Fruit fly (Drosophila melanogaster) whole organism, wandering third instar larva: ENCODE results near the gene CG1896.

Source experiments
- Abd-B ChIP-seq: fragments of >200 bp; optimal IDR thresholded peaks from 2 replicates; lab custom pipeline; 2017; ENCODE audit warnings: missing biosample characterization, missing genetic modification characterization
- CG32264 ChIP-seq: fragments of 200-800 bp; sonication (Bioruptor generic); optimal IDR thresholded peaks from 2 replicates; lab custom pipeline; 2016; ENCODE audit warnings: missing biosample characterization, missing genetic modification characterization
- CG9705 ChIP-seq: fragments of 200-800 bp; sonication (Bioruptor generic); optimal IDR thresholded peaks from 2 replicates; lab custom pipeline; 2018; ENCODE audit warnings: missing biosample characterization, mild to moderate bottlenecking, missing genetic modification characterization
- CrebA ChIP-seq: fragments of 200-800 bp; sonication (Bioruptor generic); optimal IDR thresholded peaks from 2 replicates; lab custom pipeline; 2016; ENCODE audit warnings: missing biosample characterization, mild to moderate bottlenecking, missing genetic modification characterization, borderline replicate concordance
- Dfd ChIP-seq: fragments of >200 bp; optimal IDR thresholded peaks from 2 replicates; lab custom pipeline; 2017; ENCODE audit warnings: missing biosample characterization, missing genetic modification characterization
- GATAd ChIP-seq: sonication (Bioruptor generic); optimal IDR thresholded peaks from 2 replicates; lab custom pipeline; 2016; ENCODE audit warnings: missing biosample characterization, missing genetic modification characterization
- HLH106 ChIP-seq: fragments of 200-800 bp; optimal IDR thresholded peaks from 3 replicates; lab custom pipeline; 2019; ENCODE audit warnings: missing biosample characterization, mild to moderate bottlenecking, missing genetic modification characterization, moderate library complexity
- Hnf4 ChIP-seq: fragments of 200-800 bp; sonication (Bioruptor generic); optimal IDR thresholded peaks from 2 replicates; lab custom pipeline; 2016; ENCODE audit warnings: missing biosample characterization, mild to moderate bottlenecking, missing genetic modification characterization
- Hr78 ChIP-seq: fragments of >200 bp; optimal IDR thresholded peaks from 2 replicates; lab custom pipeline; 2017; ENCODE audit warnings: missing biosample characterization, missing genetic modification characterization
- Hr83 ChIP-seq: fragments of 200-300 bp; sonication (Bioruptor generic); optimal IDR thresholded peaks from 2 replicates; lab custom pipeline; 2016; ENCODE audit warnings: missing biosample characterization, mild to moderate bottlenecking, missing genetic modification characterization, moderate library complexity; ENCODE audit not compliant: poor library complexity, severe bottlenecking
- Jra ChIP-seq: sonication (Bioruptor generic); optimal IDR thresholded peaks from 2 replicates; lab custom pipeline; 2016; ENCODE audit warnings: missing biosample characterization, missing genetic modification characterization
- Mio ChIP-seq: sonication (Bioruptor generic); optimal IDR thresholded peaks from 2 replicates; lab custom pipeline; 2016; ENCODE audit warnings: missing biosample characterization, missing genetic modification characterization
- Myc ChIP-seq: fragments of >200 bp; optimal IDR thresholded peaks from 2 replicates; lab custom pipeline; 2017
- N ChIP-seq: fragments of >200 bp; optimal IDR thresholded peaks from 2 replicates; lab custom pipeline; 2018; ENCODE audit warnings: missing biosample characterization, missing external identifiers, missing genetic modification characterization
- OdsH ChIP-seq: fragments of 200-800 bp; sonication (Bioruptor generic); optimal IDR thresholded peaks from 2 replicates; lab custom pipeline; 2016; ENCODE audit warnings: missing biosample characterization, mild to moderate bottlenecking, missing genetic modification characterization
- Rel ChIP-seq, 2 experiments: fragments of 200-800 bp; sonication (Bioruptor generic) in 1 of 2; optimal IDR thresholded peaks; 2 replicates in 1 of 2; 3 replicates in 1 of 2; lab custom pipeline; 2016 to 2019; ENCODE audit warnings: mild to moderate bottlenecking in 2 of 2, missing biosample characterization in 2 of 2, missing genetic modification characterization in 2 of 2, moderate library complexity in 1 of 2
- Sp1 ChIP-seq: fragments of 200-800 bp; sonication (Bioruptor generic); optimal IDR thresholded peaks from 3 replicates; lab custom pipeline; 2019; ENCODE audit warnings: missing biosample characterization, mild to moderate bottlenecking, missing genetic modification characterization, moderate library complexity
- Vsx2 ChIP-seq: fragments of 200-300, 225-300 bp; sonication (Bioruptor generic); optimal IDR thresholded peaks from 2 replicates; lab custom pipeline; 2018; ENCODE audit warnings: missing biosample characterization, missing genetic modification characterization; ENCODE audit not compliant: partially characterized antibody
- br ChIP-seq: fragments of 200-800 bp; sonication (Bioruptor generic); optimal IDR thresholded peaks from 2 replicates; lab custom pipeline; 2016; ENCODE audit warnings: missing biosample characterization, missing genetic modification characterization
- brk ChIP-seq: fragments of 200-800 bp; sonication (Bioruptor generic); optimal IDR thresholded peaks from 2 replicates; lab custom pipeline; 2016; ENCODE audit warnings: missing biosample characterization, mild to moderate bottlenecking, missing genetic modification characterization
- dl ChIP-seq, 2 experiments: fragments of 175-275, 200-275 bp in 1 of 2; fragments of 200-275 bp in 1 of 2; sonication (Bioruptor generic); optimal IDR thresholded peaks; lab custom pipeline; 2018; ENCODE audit warnings: mild to moderate bottlenecking in 2 of 2, missing biosample characterization in 2 of 2, missing genetic modification characterization in 2 of 2, moderate library complexity in 2 of 2; ENCODE audit not compliant: partially characterized antibody in 2 of 2, insufficient read depth in 1 of 2
- dmrt93B ChIP-seq: fragments of 200-800 bp; sonication (Bioruptor generic); optimal IDR thresholded peaks from 2 replicates; lab custom pipeline; 2018; ENCODE audit warnings: missing biosample characterization, mild to moderate bottlenecking, missing genetic modification characterization
- dsf ChIP-seq: sonication (Bioruptor generic); optimal IDR thresholded peaks from 2 replicates; lab custom pipeline; 2016; ENCODE audit warnings: missing biosample characterization, missing genetic modification characterization, borderline replicate concordance
- ey ChIP-seq: fragments of 200-800 bp; sonication (Bioruptor generic); optimal IDR thresholded peaks from 2 replicates; lab custom pipeline; 2016; ENCODE audit warnings: missing biosample characterization, missing genetic modification characterization
- foxo ChIP-seq, 2 experiments: fragments of 200-800 bp; sonication (Bioruptor generic); optimal IDR thresholded peaks; 2 replicates in 1 of 2; 3 replicates in 1 of 2; lab custom pipeline; 2016 to 2017; ENCODE audit warnings: missing biosample characterization in 2 of 2, missing genetic modification characterization in 2 of 2
- fru ChIP-seq: fragments of 200-800 bp; sonication (Bioruptor generic); optimal IDR thresholded peaks from 3 replicates; lab custom pipeline; 2016; ENCODE audit warnings: missing biosample characterization, mild to moderate bottlenecking, missing genetic modification characterization
- h ChIP-seq: fragments of 200-800 bp; sonication (Bioruptor generic); optimal IDR thresholded peaks from 3 replicates; lab custom pipeline; 2016; ENCODE audit warnings: missing biosample characterization, mild to moderate bottlenecking, missing genetic modification characterization
- jim ChIP-seq: fragments of 175-275, 200-325 bp; sonication (Bioruptor generic); optimal IDR thresholded peaks from 2 replicates; lab custom pipeline; 2016; ENCODE audit warnings: missing biosample characterization, mild to moderate bottlenecking, missing genetic modification characterization
- lola ChIP-seq: fragments of >200 bp; optimal IDR thresholded peaks from 2 replicates; lab custom pipeline; 2017; ENCODE audit warnings: missing biosample characterization, missing genetic modification characterization
- pan ChIP-seq: fragments of >200 bp; optimal IDR thresholded peaks from 2 replicates; lab custom pipeline; 2017
- psq ChIP-seq: fragments of 200-800 bp; sonication (Bioruptor generic); optimal IDR thresholded peaks from 3 replicates; lab custom pipeline; 2017; ENCODE audit warnings: missing biosample characterization, mild to moderate bottlenecking, missing genetic modification characterization, moderate library complexity
- rgr ChIP-seq: fragments of 200-800 bp; sonication (Bioruptor generic); optimal IDR thresholded peaks from 3 replicates; lab custom pipeline; 2016; ENCODE audit warnings: missing biosample characterization, mild to moderate bottlenecking, missing genetic modification characterization
- sage ChIP-seq: fragments of 200-800 bp; sonication (Bioruptor generic); optimal IDR thresholded peaks from 2 replicates; lab custom pipeline; 2016; ENCODE audit warnings: missing biosample characterization, mild to moderate bottlenecking, missing genetic modification characterization
- sv ChIP-seq: fragments of 200-800 bp; sonication (Bioruptor generic); optimal IDR thresholded peaks from 3 replicates; lab custom pipeline; 2016; ENCODE audit warnings: missing biosample characterization, missing genetic modification characterization
- tai ChIP-seq: sonication (Bioruptor generic); optimal IDR thresholded peaks from 2 replicates; lab custom pipeline; 2016; ENCODE audit warnings: missing biosample characterization, missing genetic modification characterization
- woc ChIP-seq: sonication (Bioruptor generic); optimal IDR thresholded peaks from 2 replicates; lab custom pipeline; 2016; ENCODE audit warnings: missing biosample characterization, mild to moderate bottlenecking, missing genetic modification characterization

CG1896 gene

dm6 chr3R:31744044-31744652, at the start of gene CG1896:
CG1896 (plus strand) TSS chr3R:31744282.
- TF ChIP-seq GATAd (GFP tag; lab: Kevin White, UChicago) = no peak
- no peak for TF ChIP-seq Mio (GFP tag; lab: Kevin White, UChicago)
- TF ChIP-seq Vsx2 (GFP tag; lab: Kevin White, UChicago) = no peak
- no peak for TF ChIP-seq lola
- peak; percentile 6 for TF ChIP-seq woc (GFP tag; lab: Kevin White, UChicago)
- peak; percentile 42 for TF ChIP-seq HLH106 (tag; lab: Kevin White, UChicago)
- no peak for TF ChIP-seq Dfd (GFP tag; lab: Kevin White, UChicago)
- TF ChIP-seq Rel (GFP tag; optimal IDR thresholded peaks at IDR 0.05; lab: Kevin White, UChicago) = no peak
- TF ChIP-seq Rel (tag; optimal IDR thresholded peaks at IDR 0.05; lab: Kevin White, UChicago) = no peak
- TF ChIP-seq psq (GFP tag; lab: Kevin White, UChicago) = peak; percentile 54
- no peak for TF ChIP-seq Hr78 (GFP tag; lab: Kevin White, UChicago)
- no peak for TF ChIP-seq dsf
- TF ChIP-seq Hr83 = peak; percentile 43
- no peak for TF ChIP-seq CG32264 (GFP tag; lab: Kevin White, UChicago)
- peak; percentile 42 for TF ChIP-seq ey (GFP tag; lab: Kevin White, UChicago)
- no peak for TF ChIP-seq jim (GFP tag; lab: Kevin White, UChicago)
- TF ChIP-seq h (GFP tag; lab: Kevin White, UChicago) = peak; percentile 65
- peak; percentile 54 for TF ChIP-seq br (GFP tag; lab: Kevin White, UChicago)
- TF ChIP-seq Abd-B (GFP tag; lab: Kevin White, UChicago) = no peak
- TF ChIP-seq tai = no peak
- TF ChIP-seq brk (GFP tag; lab: Kevin White, UChicago) = no peak
- peak; percentile 1 for TF ChIP-seq Myc
- TF ChIP-seq dmrt93B (GFP tag; lab: Kevin White, UChicago) = no peak
- peak; percentile 81 for TF ChIP-seq rgr (GFP tag; lab: Kevin White, UChicago)
- TF ChIP-seq Hnf4 (GFP tag; lab: Kevin White, UChicago) = peak; percentile 68
- peak; percentile 55 for TF ChIP-seq Sp1 (GFP tag; lab: Kevin White, UChicago)
- peak in 1 of 2 experiments; percentile 68 for TF ChIP-seq foxo (GFP tag; optimal IDR thresholded peaks at IDR 0.05; lab: Kevin White, UChicago)
- peak; percentile 54 for TF ChIP-seq fru
- no peak for TF ChIP-seq CG9705 (GFP tag; lab: Kevin White, UChicago)
- TF ChIP-seq Jra = peak; percentile 0
- no peak for TF ChIP-seq sv
- no peak for TF ChIP-seq sage (GFP tag; lab: Kevin White, UChicago)
- TF ChIP-seq dl (GFP tag; optimal IDR thresholded peaks at IDR 0.05; lab: Kevin White, UChicago; ENCODE audit: insufficient read depth in 1 of 2, partially characterized antibody in 2 of 2) = no peak
- peak; percentile 71 for TF ChIP-seq OdsH (GFP tag; lab: Kevin White, UChicago)
- no peak for TF ChIP-seq CrebA (GFP tag; lab: Kevin White, UChicago)
- TF ChIP-seq N (GFP tag; lab: Kevin White, UChicago) = no peak
- TF ChIP-seq pan = no peak
- TF ChIP-seq, all 38 proteins: peak for 15

- TF ChIP-seq h (GFP tag; lab: Kevin White, UChicago) (peak; percentile 0), Dfd (GFP tag; lab: Kevin White, UChicago) (no peak), foxo (GFP tag; optimal IDR thresholded peaks at IDR 0.05; lab: Kevin White, UChicago) (peak in 1 of 2 experiments; percentile 32), Hnf4 (GFP tag; lab: Kevin White, UChicago) (no peak)
Measured at dm6 chr3R:31696664-31697063, 47.4 kb upstream of the CG1896 start.

dm6 chr3R:31697606-31698005, 46.5 kb upstream of the CG1896 start:
- TF ChIP-seq Vsx2 (GFP tag; lab: Kevin White, UChicago) = no peak
- TF ChIP-seq lola = no peak
- TF ChIP-seq sv = no peak
- TF ChIP-seq Myc = no peak
- no peak for TF ChIP-seq br (GFP tag; lab: Kevin White, UChicago)
- TF ChIP-seq N (GFP tag; lab: Kevin White, UChicago) = no peak
